Worm (Caenorhabditis elegans) whole organism, dauer: ENCODE results near the gene srx-45.

Experiments
- unc-62 ChIP-seq: sonication (generic microtip); optimal IDR thresholded peaks from 2 replicates; lab custom pipeline; 2017; ENCODE audit warnings: missing biosample characterization, missing genetic modification reagents, missing genetic modification characterization

Gene srx-45

DNA sequence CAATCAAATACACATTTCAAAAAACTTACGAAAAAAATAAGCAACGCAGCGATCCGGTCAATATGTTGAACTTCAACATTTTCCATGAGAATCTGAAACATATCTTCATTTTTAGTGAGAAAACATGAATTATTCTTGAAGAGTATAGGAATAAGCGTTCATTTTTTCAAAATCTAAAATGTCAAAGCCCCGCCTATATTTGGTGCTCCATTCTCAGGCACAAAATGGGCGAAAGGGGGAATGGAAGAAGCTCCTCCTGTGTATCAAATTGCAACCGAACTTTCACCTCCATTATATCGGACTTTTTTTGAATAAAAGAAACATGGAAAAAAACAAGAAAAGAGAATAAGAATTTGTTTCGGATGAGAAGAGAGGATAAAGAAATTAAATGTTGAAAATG lies at the start of gene srx-45:
Gene srx-45 (minus strand): TSS at position 101 of the 400 bp plus-strand sequence.
- TF ChIP-seq unc-62, result no peak

DNA sequence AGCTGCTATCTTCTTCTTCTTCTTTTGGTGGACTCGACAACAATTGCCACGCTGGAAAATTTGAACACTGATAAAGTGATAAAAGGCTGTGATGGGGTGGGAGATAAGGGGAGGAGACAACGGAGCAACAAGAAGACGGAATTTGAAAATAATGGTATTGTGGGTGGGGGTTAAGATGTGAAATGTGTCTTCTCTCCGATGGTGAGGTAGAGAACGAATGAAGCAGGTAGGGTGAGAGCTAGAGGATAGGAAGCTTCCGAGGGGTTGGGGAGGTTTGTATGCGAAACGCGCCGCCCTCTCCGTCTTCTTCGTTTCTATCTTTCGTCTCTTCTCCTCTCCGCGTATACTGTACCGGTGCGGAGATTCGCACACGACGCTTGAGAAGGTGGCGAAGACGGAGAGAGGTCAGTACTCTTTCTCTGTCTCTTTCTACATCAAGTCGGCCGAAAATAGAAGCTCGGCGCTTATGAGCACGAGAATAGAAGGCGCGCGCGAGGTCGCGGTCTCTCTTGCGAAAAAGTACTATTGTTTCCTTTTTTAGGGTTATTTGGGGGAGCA lies 49.0 kb upstream of the srx-45 start, which contains the start of gene chtb-1:
Gene chtb-1 (minus strand): TSS at position 51 of the 558 bp plus-strand sequence.
- TF ChIP-seq unc-62, result no peak

DNA sequence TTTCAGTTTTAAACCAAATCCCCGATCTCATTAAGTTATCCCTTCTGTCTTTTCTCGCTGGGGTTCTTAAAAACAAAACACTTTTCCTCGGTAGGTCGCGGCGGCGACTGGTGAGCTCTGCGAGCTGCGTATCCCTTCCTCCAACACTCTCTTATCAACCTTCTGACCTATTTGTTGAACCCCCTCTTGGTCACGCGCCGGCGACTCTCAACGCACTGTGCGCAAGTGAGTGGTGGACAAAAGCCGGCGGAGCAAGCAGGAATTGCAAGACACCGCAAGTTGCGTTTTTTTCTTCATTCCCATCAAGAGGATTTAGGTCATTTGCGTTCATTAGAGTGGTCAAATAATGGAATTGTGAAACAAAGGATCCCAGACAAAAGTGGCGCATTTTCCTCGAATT lies 47.3 kb upstream of the srx-45 start:
- TF ChIP-seq unc-62, result no peak

DNA sequence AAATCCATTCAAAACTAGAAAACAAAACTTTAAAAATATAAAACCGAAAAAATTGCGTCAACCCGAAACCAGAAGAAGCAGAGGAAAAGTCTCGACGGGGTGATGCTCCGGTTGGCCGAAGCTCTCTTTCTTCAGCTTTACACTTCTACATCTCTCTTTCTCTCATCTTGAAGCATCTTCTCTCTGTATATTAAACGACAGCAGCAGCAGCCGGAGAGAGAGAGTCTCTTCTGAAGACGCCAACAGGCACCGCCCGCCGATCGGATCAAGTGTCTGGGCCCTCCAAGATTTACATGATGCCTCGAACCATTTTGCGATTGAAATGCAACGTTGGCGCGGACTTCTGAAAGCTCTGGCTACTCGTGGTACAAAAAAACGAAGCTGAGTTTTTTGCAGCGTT lies 40.2 kb upstream of the srx-45 start:
- TF ChIP-seq unc-62, result no peak

DNA sequence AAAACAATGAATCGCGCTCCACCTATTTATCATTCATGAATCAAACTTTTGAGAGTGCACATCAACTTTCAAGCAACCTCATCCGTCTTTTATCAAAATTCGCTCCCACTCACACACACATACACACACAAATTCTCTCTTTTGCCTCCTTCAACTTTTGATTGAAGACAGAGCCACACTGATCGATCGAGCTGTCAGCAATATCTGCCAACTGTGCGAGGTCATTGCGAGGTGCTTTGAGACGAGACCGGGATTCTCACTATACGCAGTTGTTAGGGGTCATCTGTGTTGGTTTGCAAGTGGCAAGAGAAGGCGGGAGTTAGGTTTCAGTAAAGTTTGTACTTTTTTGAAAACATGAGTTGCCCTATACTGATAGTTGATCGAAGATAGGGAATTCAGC lies 39.6 kb upstream of the srx-45 start:
- TF ChIP-seq unc-62, result no peak

DNA sequence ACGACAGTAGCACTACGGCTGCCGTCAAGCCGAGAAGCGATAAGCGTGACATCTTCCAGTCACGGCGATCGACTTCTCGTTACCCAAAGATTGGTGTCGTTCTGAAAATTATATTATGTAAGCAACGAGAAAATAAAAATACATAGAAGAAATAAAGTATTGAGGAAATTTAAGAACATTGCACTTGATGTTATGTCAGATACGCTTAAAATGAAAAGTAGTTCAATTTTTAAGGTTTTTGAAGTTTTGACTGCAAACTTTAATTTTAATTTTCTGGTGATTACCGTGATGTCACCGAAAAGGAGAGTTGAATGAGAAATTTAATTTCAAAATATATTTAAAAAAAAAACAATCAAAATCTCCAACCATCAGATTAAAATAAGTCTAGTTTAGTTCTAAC lies 37.9 kb upstream of the srx-45 start, which contains the start of gene emb-9:
Gene emb-9 (minus strand): TSS at position 101 of the 400 bp plus-strand sequence.
- no peak for TF ChIP-seq unc-62

DNA sequence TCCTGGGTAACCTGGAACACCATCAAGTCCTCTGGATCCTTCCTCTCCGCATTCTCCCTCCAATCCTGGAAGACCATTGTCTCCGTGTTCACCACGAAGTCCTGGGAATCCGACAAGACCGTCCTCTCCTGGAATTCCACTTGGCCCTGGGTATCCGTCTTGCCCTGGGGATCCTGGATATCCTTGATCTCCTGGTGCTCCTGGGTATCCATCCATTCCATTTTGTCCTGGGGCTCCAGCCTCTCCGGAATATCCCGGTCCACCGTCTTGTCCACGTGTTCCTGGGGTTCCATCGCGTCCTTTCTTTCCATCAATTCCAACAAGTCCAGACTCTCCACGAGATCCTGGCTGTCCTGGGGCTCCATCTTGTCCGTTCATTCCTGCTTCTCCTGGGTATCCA lies 33.5 kb upstream of the srx-45 start:
- TF ChIP-seq unc-62, result no peak

DNA sequence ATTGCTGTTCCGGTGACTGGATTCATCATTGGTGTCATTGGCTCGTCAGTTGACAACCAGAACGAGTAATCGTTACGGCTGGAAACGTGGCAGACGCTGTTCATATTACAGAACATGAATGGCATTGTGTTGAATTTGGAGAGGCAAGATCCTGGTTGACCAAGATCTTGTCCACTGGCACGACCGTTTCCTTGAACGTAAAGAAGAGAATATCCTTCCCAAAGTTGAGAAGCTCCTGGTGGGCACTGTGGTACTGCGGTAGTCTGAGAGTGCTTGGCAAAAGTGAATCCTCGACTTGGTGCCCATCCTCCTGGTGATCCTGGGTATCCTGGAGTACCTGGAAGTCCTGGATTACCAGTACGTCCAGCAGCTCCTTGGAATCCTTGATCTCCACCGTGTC lies 31.5 kb upstream of the srx-45 start:
- TF ChIP-seq unc-62, result no peak

DNA sequence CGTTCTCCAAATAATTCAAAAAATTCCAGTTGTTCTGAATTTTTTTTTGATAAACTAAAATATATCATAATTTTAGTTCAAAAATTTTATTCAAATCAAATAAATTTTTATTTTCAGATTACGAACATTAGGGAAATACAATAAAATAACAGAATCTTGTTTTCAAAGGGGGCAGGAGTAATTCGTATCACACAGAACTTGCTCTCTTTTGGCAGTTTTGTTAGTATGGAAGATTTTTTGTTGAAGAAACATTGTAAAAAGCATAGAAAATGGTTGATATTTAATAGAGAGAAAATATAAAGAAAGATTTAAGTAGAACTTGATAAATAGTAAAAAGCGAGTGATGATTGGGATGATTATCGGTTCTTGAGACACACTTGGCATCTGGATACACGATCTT lies 30.3 kb upstream of the srx-45 start:
- TF ChIP-seq unc-62, result no peak

DNA sequence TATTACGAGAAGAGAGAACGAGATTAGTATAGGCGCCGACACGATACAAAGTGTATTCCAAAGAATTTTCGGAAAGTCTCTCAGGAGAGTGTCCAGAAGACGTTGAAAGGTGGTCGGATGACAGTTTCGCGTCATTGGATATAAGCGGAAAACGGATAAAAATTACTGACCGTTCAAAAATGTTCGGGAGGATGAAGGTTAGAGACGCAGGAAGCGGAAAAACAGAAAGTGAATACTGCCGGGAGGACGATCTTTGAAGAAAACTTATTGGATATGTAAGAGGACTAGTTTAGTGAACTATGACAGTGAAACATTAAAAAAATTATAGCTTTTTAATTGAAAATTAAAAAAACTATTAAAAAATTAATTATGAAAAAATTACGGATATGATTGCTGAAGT lies 28.6 kb upstream of the srx-45 start:
- TF ChIP-seq unc-62, result no peak

DNA sequence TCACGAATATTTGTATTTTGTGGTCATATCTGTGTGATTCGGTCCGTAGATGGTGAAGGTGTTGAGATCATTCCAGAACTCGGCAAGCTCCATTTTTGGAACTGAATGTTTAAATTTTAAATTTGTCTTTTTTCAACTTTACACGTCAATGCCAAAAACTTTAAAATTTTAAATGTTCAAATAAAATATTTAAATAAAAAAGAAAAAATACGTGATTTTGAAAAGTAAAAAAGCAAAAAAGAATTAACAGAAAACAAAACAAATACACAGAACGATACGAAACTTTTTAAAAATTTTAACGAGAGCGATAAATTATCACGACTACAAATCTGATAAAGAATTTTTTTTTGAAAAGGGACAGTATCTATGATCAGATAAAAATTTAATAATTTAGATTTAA lies 27.7 kb upstream of the srx-45 start, which contains the start of gene elo-4:
Gene elo-4 (minus strand): TSS at position 101 of the 400 bp plus-strand sequence.
- no peak for TF ChIP-seq unc-62

DNA sequence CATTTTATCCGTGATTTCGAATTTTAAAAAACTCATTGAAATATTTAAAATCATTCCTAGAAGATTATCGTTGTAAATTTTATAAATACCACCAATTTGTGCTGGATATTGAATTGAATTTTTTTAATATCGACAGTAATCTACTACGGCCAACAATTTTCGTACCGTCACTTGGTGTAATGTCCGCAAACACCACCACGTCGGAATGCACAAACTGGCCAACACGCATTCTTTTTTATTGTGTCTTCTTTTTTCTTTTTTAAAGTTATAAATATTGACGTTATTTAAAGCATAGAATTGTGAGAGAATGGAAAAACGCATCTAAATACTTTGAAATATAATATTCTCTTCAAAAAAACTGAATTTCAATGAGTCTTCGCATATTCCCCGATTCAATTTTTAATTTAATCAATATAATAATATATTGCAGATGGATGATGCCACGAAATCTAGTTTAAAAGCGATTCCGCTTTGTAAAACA lies 24.6 kb upstream of the srx-45 start, which contains the start of gene ufc-1:
Gene ufc-1 (plus strand): TSS at position 431 of the 481 bp plus-strand sequence.
- no peak for TF ChIP-seq unc-62

DNA sequence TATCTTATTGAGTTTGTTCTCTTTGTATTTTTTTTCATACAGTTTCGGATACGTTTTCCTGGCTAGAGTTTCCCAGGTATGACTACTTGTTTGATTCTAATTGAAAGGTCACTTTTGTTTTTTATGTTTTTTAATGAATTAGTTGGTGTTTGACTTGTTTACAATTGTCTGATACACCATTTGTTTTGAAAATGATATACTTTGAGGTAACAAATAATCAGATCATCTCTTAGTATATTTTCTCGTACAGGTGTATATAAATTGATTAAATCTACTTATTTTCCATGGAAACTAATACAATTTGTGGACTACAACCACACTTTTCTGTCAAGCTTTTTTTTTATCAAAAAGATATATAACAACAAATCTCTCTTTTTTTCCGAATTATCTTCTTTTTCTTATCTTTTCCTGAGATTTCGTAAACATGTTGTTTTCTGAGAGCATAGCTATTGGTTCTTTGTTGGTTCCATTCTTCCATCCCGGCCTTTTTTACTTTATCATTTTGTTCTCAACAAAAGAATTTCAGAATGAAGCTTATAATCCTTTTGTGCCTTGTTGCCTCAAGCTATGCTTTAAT lies 23.4 kb upstream of the srx-45 start, which contains the start of gene ttr-5:
Gene ttr-5 (plus strand): TSS at position 527 of the 577 bp plus-strand sequence.
- TF ChIP-seq unc-62, result no peak

DNA sequence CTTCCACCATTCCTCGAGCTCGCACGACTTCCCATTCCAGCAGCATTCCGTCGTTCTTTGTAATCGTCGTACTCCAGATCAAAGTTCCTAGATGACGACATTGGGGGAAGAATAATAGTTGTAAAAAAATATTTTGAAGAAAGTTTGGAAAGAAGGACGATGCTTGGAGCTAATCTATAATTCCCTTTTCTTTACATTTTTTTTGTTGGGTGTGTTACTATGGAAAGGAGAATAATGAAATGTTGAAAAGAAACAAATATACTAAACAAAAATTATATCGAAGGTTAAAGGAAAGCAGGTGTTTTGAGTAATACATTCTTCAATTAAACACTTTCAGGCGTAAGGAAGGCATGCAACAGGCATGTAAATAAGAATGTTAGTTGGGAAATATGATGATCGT lies 22.8 kb upstream of the srx-45 start, which contains the start of gene C40H1.3:
Gene C40H1.3 (minus strand): TSS at position 101 of the 400 bp plus-strand sequence.
- TF ChIP-seq unc-62, result no peak

DNA sequence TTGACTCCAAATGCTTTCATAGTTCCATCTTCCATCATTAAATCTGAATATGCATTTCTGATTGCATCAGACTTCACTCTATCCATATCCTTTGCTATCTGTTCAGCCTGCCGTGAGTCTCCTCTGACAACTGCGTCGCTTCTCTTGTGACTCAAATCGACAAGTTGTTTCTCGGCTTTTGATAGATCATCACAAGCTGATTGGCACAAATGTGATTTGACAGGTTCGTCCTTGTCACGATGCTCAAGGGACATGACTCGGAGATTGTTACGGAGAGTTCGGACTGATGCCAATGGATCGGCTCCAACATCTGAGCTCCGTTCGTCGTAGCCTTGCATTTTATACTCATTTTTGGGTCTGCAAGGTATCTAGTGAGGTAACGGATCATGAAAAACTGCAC lies 22.2 kb upstream of the srx-45 start:
- no peak for TF ChIP-seq unc-62

DNA sequence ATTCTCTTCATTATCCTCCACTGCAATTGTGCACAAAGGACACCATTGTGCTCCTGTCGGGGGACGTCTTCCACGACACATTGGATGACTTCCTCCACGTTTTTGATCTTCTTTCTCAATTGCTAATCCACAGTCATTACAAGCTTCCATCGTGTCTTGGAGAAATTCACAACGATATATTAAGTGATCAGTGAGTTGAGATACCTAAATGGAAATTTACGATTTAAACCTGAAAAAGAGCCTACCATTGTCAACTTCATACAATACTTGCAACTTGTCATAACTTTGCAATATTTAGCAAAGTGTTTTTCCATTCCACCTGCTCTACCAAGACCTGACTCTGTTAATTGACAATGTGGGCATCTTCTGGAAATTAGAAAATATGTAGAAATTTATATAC lies 21.4 kb upstream of the srx-45 start:
- TF ChIP-seq unc-62, result no peak

DNA sequence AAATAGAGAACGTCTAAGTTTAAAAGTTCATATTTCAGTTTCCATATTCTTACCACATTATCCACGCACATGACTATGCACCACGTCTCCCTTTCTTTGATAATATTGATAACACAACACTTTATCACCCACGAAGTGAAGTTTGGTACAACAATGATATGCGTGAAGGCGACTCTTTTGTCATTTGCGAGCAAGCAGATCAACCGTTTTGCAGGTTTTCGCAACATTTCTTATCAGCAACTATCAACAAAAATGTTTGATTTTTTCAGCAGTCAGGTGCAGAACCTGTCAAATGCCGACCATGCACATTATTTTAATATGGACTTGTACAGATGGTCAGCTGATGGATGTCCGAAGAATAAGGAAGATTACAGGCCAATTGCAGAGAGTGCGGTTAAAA lies 20.0 kb upstream of the srx-45 start:
- TF ChIP-seq unc-62, result no peak

DNA sequence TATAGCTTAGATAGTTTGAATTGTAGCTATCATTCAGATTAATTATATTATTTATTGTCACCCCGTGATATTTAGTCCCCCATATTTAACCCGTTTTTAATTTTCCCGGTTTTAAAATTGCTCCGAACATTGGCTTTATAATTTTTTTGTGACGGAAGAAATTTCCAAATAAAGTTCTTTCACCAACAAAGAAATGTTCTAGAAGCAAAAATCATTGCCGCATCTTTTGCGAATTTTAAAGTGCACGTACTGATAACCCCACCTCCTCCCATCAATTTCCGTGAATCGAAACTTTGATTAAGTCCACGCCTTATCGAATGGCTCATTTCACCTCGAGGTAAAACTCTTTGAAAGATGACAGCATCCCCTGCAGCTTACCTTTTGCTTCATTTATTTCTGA lies 18.2 kb upstream of the srx-45 start, which contains the start of gene C40H1.7:
Gene C40H1.7 (plus strand): TSS at position 301 of the 400 bp plus-strand sequence.
- no peak for TF ChIP-seq unc-62
